Fruit fly (Drosophila melanogaster): ENCODE measurements around the gene sn.
A peak's percentile ranks its signal among the peaks of the same experiment; 100 is the strongest.

The sn gene

dm6 chrX:7935798-7936572 is 27.8 kb upstream of the sn start, which contains the start of gene Ubr3:
Gene Ubr3 (plus strand): TSS chrX:7935896.
- TF ChIP-seq croc (GFP tag; conservative IDR thresholded peaks at IDR 0.05) (no peak), CG43689 (GFP tag; IDR thresholded peaks at IDR 0.05) (no peak), bowl (GFP tag; IDR thresholded peaks at IDR 0.05) (no peak), insv (GFP tag; optimal IDR thresholded peaks at IDR 0.05) (peak in 1 of 2 experiments; percentile 13), sisA (GFP tag; IDR thresholded peaks at IDR 0.05) (no peak), Blimp-1 (GFP tag; optimal IDR thresholded peaks at IDR 0.05) (no peak), ash1 (GFP tag; optimal IDR thresholded peaks at IDR 0.05) (no peak), CG14965 (GFP tag; optimal IDR thresholded peaks at IDR 0.05; ENCODE audit: borderline replicate concordance) (no peak), CG2712 (tag; optimal IDR thresholded peaks at IDR 0.05) (peak; percentile 10), Abd-B (GFP tag; optimal IDR thresholded peaks at IDR 0.05) (peak; percentile 25), Fer1 (GFP tag; optimal IDR thresholded peaks at IDR 0.05) (peak; percentile 35), CG12942 (GFP tag; optimal IDR thresholded peaks at IDR 0.05) (no peak), CG13296 (GFP tag; optimal IDR thresholded peaks at IDR 0.05) (no peak), CG42726 (GFP tag; IDR thresholded peaks at IDR 0.05; ENCODE audit: partially characterized antibody) (peak; percentile 82), CG6854 (GFP tag; optimal IDR thresholded peaks at IDR 0.05) (no peak), hkb (optimal IDR thresholded peaks at IDR 0.05) (no peak), hkb (GFP tag; IDR thresholded peaks at IDR 0.05) (no peak), so (GFP tag; IDR thresholded peaks at IDR 0.05) (no peak), her (GFP tag; optimal IDR thresholded peaks at IDR 0.05) (no peak), en (GFP tag; optimal IDR thresholded peaks at IDR 0.05) (no peak), Rx (GFP tag; IDR thresholded peaks at IDR 0.05) (0 out of 2 replicates have a peak, but pooled peaks have one; percentile 11), kay (GFP tag; optimal IDR thresholded peaks at IDR 0.05) (no peak), Gsc (GFP tag; IDR thresholded peaks at IDR 0.05) (no peak), Dref (GFP tag; IDR thresholded peaks at IDR 0.05) (peak; percentile 87), zf30C (GFP tag; optimal IDR thresholded peaks at IDR 0.05) (no peak), CG17359 (tag; optimal IDR thresholded peaks at IDR 0.05) (no peak), CG33213 (GFP tag; optimal IDR thresholded peaks at IDR 0.05) (no peak), vvl (GFP tag; IDR thresholded peaks at IDR 0.05) (no peak), lbe (GFP tag; optimal IDR thresholded peaks at IDR 0.05) (no peak), Dip2 (GFP tag; IDR thresholded peaks at IDR 0.05) (no peak), Gug (GFP tag; IDR thresholded peaks at IDR 0.05) (no peak), CG6175 (GFP tag; IDR thresholded peaks at IDR 0.05) (peak; percentile 90), CG31388 (GFP tag; optimal IDR thresholded peaks at IDR 0.05) (no peak), CG14710 (tag; optimal IDR thresholded peaks at IDR 0.05) (peak; percentile 52), C15 (GFP tag; IDR thresholded peaks at IDR 0.05) (no peak), Xbp1 (GFP tag; optimal IDR thresholded peaks at IDR 0.05) (no peak), da (GFP tag; optimal IDR thresholded peaks at IDR 0.05) (no peak), dysf (GFP tag; IDR thresholded peaks at IDR 0.05) (no peak), hbn (GFP tag; IDR thresholded peaks at IDR 0.05; ENCODE audit: partially characterized antibody) (peak; percentile 42; the same call in 1 of the 2 replicates), CG2889 (GFP tag; IDR thresholded peaks at IDR 0.05) (no peak), CG8388 (GFP tag; optimal IDR thresholded peaks at IDR 0.05) (no peak), CG15601 (tag; optimal IDR thresholded peaks at IDR 0.05) (no peak), Dbx (GFP tag; IDR thresholded peaks at IDR 0.05) (0 out of 3 replicates have a peak, but pooled peaks have one; percentile 29), HLH54F (GFP tag; optimal IDR thresholded peaks at IDR 0.05) (no peak), twi (tag; optimal IDR thresholded peaks at IDR 0.05) (no peak), zfh2 (GFP tag; optimal IDR thresholded peaks at IDR 0.05) (peak; percentile 22), jing (GFP tag; optimal IDR thresholded peaks at IDR 0.05) (no peak), Hand (GFP tag; optimal IDR thresholded peaks at IDR 0.05) (no peak), sqz (GFP tag; optimal IDR thresholded peaks at IDR 0.05) (no peak), CG18619 (GFP tag; optimal IDR thresholded peaks at IDR 0.05) (no peak), pho (GFP tag; optimal IDR thresholded peaks at IDR 0.05) (no peak)

Measured in whole organism, embryonic.